Worm (Caenorhabditis elegans) whole organism, L4/young adult: ENCODE data around the gene Y50D4C.5.

Source experiments
- dao-5 ChIP-seq: sonication (generic microtip); optimal IDR thresholded peaks from 2 replicates; lab custom pipeline; 2016; ENCODE audit warnings: missing genotype, missing genetic modification characterization, moderate library complexity, missing compliant biosample characterization
- him-1 ChIP-seq: sonication (generic microtip); optimal IDR thresholded peaks from 2 replicates; lab custom pipeline; 2016; ENCODE audit warnings: missing genotype, missing genetic modification reagents, missing genetic modification characterization, missing compliant biosample characterization

ce11 chrV:982281-982756 is 21.2 kb downstream of the Y50D4C.5 start, which contains the start of the genes Y50D4C.12 and unc-34:
- TF ChIP-seq him-1 (no peak), dao-5 (no peak)
